Fruit fly (Drosophila melanogaster): ENCODE data around the gene CG8534.

The CG8534 gene

dm6 chr3R:9808946-9809545 is 3.5 kb upstream of the CG8534 start, which contains the start of gene FBXO11 (continued):
- TF ChIP-seq CG8290 (GFP tag; optimal IDR thresholded peaks at IDR 0.05), result peak; percentile 7
- TF ChIP-seq CG8290 (tag; optimal IDR thresholded peaks at IDR 0.05), result no peak
- no peak for TF ChIP-seq CG6689 (GFP tag; IDR thresholded peaks at IDR 0.05)
- no peak for TF ChIP-seq ara (GFP tag; IDR thresholded peaks at IDR 0.05)
- TF ChIP-seq CoRest (tag; optimal IDR thresholded peaks at IDR 0.05), result peak; percentile 6
- TF ChIP-seq CG12104 (GFP tag; optimal IDR thresholded peaks at IDR 0.05), result no peak
- TF ChIP-seq tx (GFP tag; optimal IDR thresholded peaks at IDR 0.05), result no peak
- TF ChIP-seq CrebB (tag; optimal IDR thresholded peaks at IDR 0.05), result no peak
- no peak for TF ChIP-seq CG17359 (tag; optimal IDR thresholded peaks at IDR 0.05)
- TF ChIP-seq gcm (GFP tag; optimal IDR thresholded peaks at IDR 0.05), result peak; percentile 7
- TF ChIP-seq emc (GFP tag; optimal IDR thresholded peaks at IDR 0.05), result no peak
- no peak for TF ChIP-seq yki (optimal IDR thresholded peaks at IDR 0.05)
- TF ChIP-seq CG9797 (GFP tag; optimal IDR thresholded peaks at IDR 0.05), result peak; percentile 89
- no peak for TF ChIP-seq Xbp1 (GFP tag; optimal IDR thresholded peaks at IDR 0.05)
- no peak for TF ChIP-seq ase (GFP tag; IDR thresholded peaks at IDR 0.05)
- TF ChIP-seq lola (GFP tag; optimal IDR thresholded peaks at IDR 0.05), result no peak
- TF ChIP-seq ftz-f1 (GFP tag; optimal IDR thresholded peaks at IDR 0.05), result no peak
- TF ChIP-seq CG6272 (GFP tag; IDR thresholded peaks at IDR 0.05), result no peak
- no peak for TF ChIP-seq luna (GFP tag; optimal IDR thresholded peaks at IDR 0.05)
- TF ChIP-seq CG6765 (GFP tag; optimal IDR thresholded peaks at IDR 0.05), result no peak
- TF ChIP-seq Gsc (GFP tag; IDR thresholded peaks at IDR 0.05), result no peak
- TF ChIP-seq vvl (GFP tag; IDR thresholded peaks at IDR 0.05), result 0 out of 2 replicates have a peak, but pooled peaks have one; percentile 11
- TF ChIP-seq Dbx (GFP tag; IDR thresholded peaks at IDR 0.05), result no peak
- no peak for TF ChIP-seq CG11247 (GFP tag; IDR thresholded peaks at IDR 0.05)
- peak; percentile 1 for TF ChIP-seq her (GFP tag; optimal IDR thresholded peaks at IDR 0.05)
- TF ChIP-seq E2f2 (GFP tag; IDR thresholded peaks at IDR 0.05), result peak; percentile 95
- TF ChIP-seq CG4617 (GFP tag; optimal IDR thresholded peaks at IDR 0.05; ENCODE audit: borderline replicate concordance), result peak; percentile 100
- TF ChIP-seq CG6654 (GFP tag; optimal IDR thresholded peaks at IDR 0.05), result no peak
- TF ChIP-seq stwl (tag; optimal IDR thresholded peaks at IDR 0.05), result peak; percentile 58
- TF ChIP-seq Antp (GFP tag; optimal IDR thresholded peaks at IDR 0.05), result no peak
- no peak for TF ChIP-seq CG4707 (GFP tag; optimal IDR thresholded peaks at IDR 0.05)
- TF ChIP-seq BEAF-32 (GFP tag; optimal IDR thresholded peaks at IDR 0.05), result peak; percentile 67
- TF ChIP-seq Lim3 (GFP tag; IDR thresholded peaks at IDR 0.05), result no peak
- peak in 1 of 2 experiments; percentile 41 for TF ChIP-seq tll (GFP tag; optimal IDR thresholded peaks at IDR 0.05)
- no peak for TF ChIP-seq Rfx (GFP tag; IDR thresholded peaks at IDR 0.05)
- TF ChIP-seq ac (GFP tag; optimal IDR thresholded peaks at IDR 0.05), result no peak
- TF ChIP-seq fru (optimal IDR thresholded peaks at IDR 0.05), result no peak
- TF ChIP-seq nerfin-2 (GFP tag; IDR thresholded peaks at IDR 0.05; ENCODE audit: partially characterized antibody), result no peak
- no peak for TF ChIP-seq esg (GFP tag; conservative IDR thresholded peaks at IDR 0.05)
- no peak for TF ChIP-seq dati (GFP tag; IDR thresholded peaks at IDR 0.05)
- TF ChIP-seq Sox102F (GFP tag; optimal IDR thresholded peaks at IDR 0.05), result no peak
- no peak for TF ChIP-seq gce (GFP tag; IDR thresholded peaks at IDR 0.05)
- no peak for TF ChIP-seq CG9817 (tag; optimal IDR thresholded peaks at IDR 0.05)
- peak; percentile 62 for TF ChIP-seq gro (GFP tag; optimal IDR thresholded peaks at IDR 0.05)
- no peak for TF ChIP-seq crc (GFP tag; optimal IDR thresholded peaks at IDR 0.05)
- no peak for TF ChIP-seq CG2202 (tag; optimal IDR thresholded peaks at IDR 0.05)
- no peak for TF ChIP-seq cato (GFP tag; optimal IDR thresholded peaks at IDR 0.05; ENCODE audit: borderline replicate concordance)
- TF ChIP-seq CG15514 (GFP tag; optimal IDR thresholded peaks at IDR 0.05), result peak; percentile 40
- no peak for TF ChIP-seq Nf-YA (GFP tag; IDR thresholded peaks at IDR 0.05)
- TF ChIP-seq CG12219 (GFP tag; optimal IDR thresholded peaks at IDR 0.05), result no peak
- TF ChIP-seq Asciz (GFP tag; optimal IDR thresholded peaks at IDR 0.05), result no peak
- no peak for TF ChIP-seq CG7745 (tag; optimal IDR thresholded peaks at IDR 0.05)

Data from whole organism, embryonic.